Worm (Caenorhabditis elegans): ENCODE results near the gene ugt-36.

ce11 chrV:7140368-7140767, 26.4 kb upstream of the ugt-36 start:
- TF ChIP-seq tra-4 (tag; optimal IDR thresholded peaks at IDR 0.05): no peak
- TF ChIP-seq sea-1 (GFP tag; conservative IDR thresholded peaks at IDR 0.05): no peak
- no peak for TF ChIP-seq ceh-36 (tag; optimal IDR thresholded peaks at IDR 0.05)
- no peak for TF ChIP-seq tbx-11 (GFP tag; IDR thresholded peaks at IDR 0.05)
- no peak for TF ChIP-seq F13C5.2 (tag; optimal IDR thresholded peaks at IDR 0.05)
- TF ChIP-seq ama-1 (optimal IDR thresholded peaks at IDR 0.05): no peak
- TF ChIP-seq B0310.2 (tag; optimal IDR thresholded peaks at IDR 0.05): no peak
- no peak for TF ChIP-seq flt-1 (GFP tag; IDR thresholded peaks at IDR 0.05)
- TF ChIP-seq hmbx-1 (tag; optimal IDR thresholded peaks at IDR 0.05): no peak
- no peak for TF ChIP-seq ets-7 (tag; optimal IDR thresholded peaks at IDR 0.05)
- no peak for TF ChIP-seq hnd-1 (tag; optimal IDR thresholded peaks at IDR 0.05)
